Worm (Caenorhabditis elegans) whole organism, L2 larva: ENCODE measurements around the gene T27E7.4.

Experiments
- C34F6.9 ChIP-seq: fragments of 150-350 bp; optimal IDR thresholded peaks from 2 replicates; lab custom pipeline; 2014; ENCODE audit warnings: missing biosample characterization, missing genetic modification characterization
- F13H6.1 ChIP-seq: sonication (generic microtip); optimal IDR thresholded peaks from 2 replicates; lab custom pipeline; 2016; ENCODE audit warnings: missing genetic modification characterization, missing compliant biosample characterization
- R02D3.7 ChIP-seq: fragments of 150-350 bp; optimal IDR thresholded peaks from 2 replicates; lab custom pipeline; 2014; ENCODE audit warnings: missing biosample characterization, missing genetic modification characterization
- blmp-1 ChIP-seq: sonication (generic microtip); optimal IDR thresholded peaks from 2 replicates; lab custom pipeline; 2017; ENCODE audit warnings: missing genetic modification characterization, mild to moderate bottlenecking, missing compliant biosample characterization, antibody characterized with exemption, moderate library complexity; ENCODE audit not compliant: insufficient read depth
- ceh-82 ChIP-seq: fragments of 150-350 bp; optimal IDR thresholded peaks from 2 replicates; lab custom pipeline; 2014; ENCODE audit warnings: missing biosample characterization, missing genetic modification characterization
- crh-2 ChIP-seq: sonication (generic microtip); optimal IDR thresholded peaks from 2 replicates; lab custom pipeline; 2017; ENCODE audit warnings: missing biosample characterization, missing genetic modification characterization
- dmd-4 ChIP-seq: sonication (generic microtip); optimal IDR thresholded peaks from 2 replicates; lab custom pipeline; 2017; ENCODE audit warnings: missing biosample characterization, missing genetic modification characterization
- egl-27 ChIP-seq: sonication (generic microtip); optimal IDR thresholded peaks from 3 replicates; lab custom pipeline; 2017; ENCODE audit warnings: missing biosample characterization, missing genetic modification reagents, missing genetic modification characterization
- elt-1 ChIP-seq: fragments of 150-350 bp; optimal IDR thresholded peaks from 2 replicates; lab custom pipeline; 2014; ENCODE audit warnings: missing biosample characterization, missing genetic modification characterization
- gmeb-1 ChIP-seq: fragments of 150-350 bp; optimal IDR thresholded peaks from 2 replicates; lab custom pipeline; 2014; ENCODE audit warnings: missing biosample characterization, missing genetic modification characterization
- lin-11 ChIP-seq: fragments of 150-350 bp; sonication (generic microtip); optimal IDR thresholded peaks from 2 replicates; lab custom pipeline; 2014; ENCODE audit warnings: missing biosample characterization, missing genetic modification characterization, inconsistent platforms, mixed read lengths
- lin-13 ChIP-seq: fragments of 150-350 bp; optimal IDR thresholded peaks from 2 replicates; lab custom pipeline; 2014; ENCODE audit warnings: missing biosample characterization, missing genetic modification reagents, missing genetic modification characterization
- lin-39 ChIP-seq: fragments of 150-350 bp; optimal IDR thresholded peaks from 2 replicates; lab custom pipeline; 2014; ENCODE audit warnings: missing biosample characterization, missing genetic modification reagents, missing genetic modification characterization
- mdl-1 ChIP-seq, 2 experiments: fragments of 150-350 bp in 1 of 2; sonication (generic microtip) in 1 of 2; optimal IDR thresholded peaks; 2 replicates each; lab custom pipeline; 2017; ENCODE audit warnings: missing biosample characterization in 2 of 2, missing genetic modification characterization in 2 of 2
- nhr-11 ChIP-seq: fragments of 150-350 bp; optimal IDR thresholded peaks from 2 replicates; lab custom pipeline; 2014; ENCODE audit warnings: missing biosample characterization, missing genetic modification characterization
- nhr-12 ChIP-seq: fragments of 150-350 bp; optimal IDR thresholded peaks from 2 replicates; lab custom pipeline; 2014; ENCODE audit warnings: missing biosample characterization, missing genetic modification characterization
- nhr-21 ChIP-seq: fragments of 150-350 bp; optimal IDR thresholded peaks from 2 replicates; lab custom pipeline; 2014; ENCODE audit warnings: missing biosample characterization, missing genetic modification characterization
- nhr-23 ChIP-seq: fragments of 150-350 bp; optimal IDR thresholded peaks from 2 replicates; lab custom pipeline; 2014; ENCODE audit warnings: missing biosample characterization, missing genetic modification reagents, missing genetic modification characterization
- nhr-237 ChIP-seq: fragments of 150-350 bp; optimal IDR thresholded peaks from 2 replicates; lab custom pipeline; 2014; ENCODE audit warnings: missing biosample characterization, missing genetic modification characterization
- nhr-25 ChIP-seq: fragments of 150-350 bp; sonication (generic microtip); optimal IDR thresholded peaks from 3 replicates; lab custom pipeline; 2014; ENCODE audit warnings: missing biosample characterization, missing genetic modification characterization
- nhr-77 ChIP-seq: fragments of 150-350 bp; optimal IDR thresholded peaks from 2 replicates; lab custom pipeline; 2014; ENCODE audit warnings: missing biosample characterization, missing genetic modification characterization
- peb-1 ChIP-seq: fragments of 150-350 bp; optimal IDR thresholded peaks from 2 replicates; lab custom pipeline; 2014; ENCODE audit warnings: missing biosample characterization, missing genetic modification characterization
- skn-1 ChIP-seq: sonication (generic microtip); optimal IDR thresholded peaks from 2 replicates; lab custom pipeline; 2017; ENCODE audit warnings: missing biosample characterization, missing genetic modification characterization
- sma-3 ChIP-seq: sonication (generic microtip); optimal IDR thresholded peaks from 2 replicates; lab custom pipeline; 2016; ENCODE audit warnings: missing genetic modification reagents, missing genetic modification characterization, missing compliant biosample characterization
- sma-9 ChIP-seq, 2 experiments: fragments of 150-350 bp in 1 of 2; sonication (generic microtip) in 1 of 2; optimal IDR thresholded peaks; 2 replicates each; lab custom pipeline; 2014 to 2016; ENCODE audit warnings: missing genetic modification characterization in 2 of 2, mild to moderate bottlenecking in 1 of 2, missing biosample characterization in 1 of 2, missing compliant biosample characterization in 1 of 2, missing genetic modification reagents in 1 of 2, moderate library complexity in 1 of 2
- snpc-4 ChIP-seq: fragments of 150-350 bp; optimal IDR thresholded peaks from 2 replicates; lab custom pipeline; 2014; ENCODE audit warnings: missing biosample characterization, missing genetic modification characterization
- unc-39 ChIP-seq: fragments of 150-350 bp; optimal IDR thresholded peaks from 2 replicates; lab custom pipeline; 2014; ENCODE audit warnings: missing biosample characterization, missing genetic modification characterization
- unc-55 ChIP-seq: fragments of 150-350 bp; sonication (generic microtip); optimal IDR thresholded peaks from 3 replicates; lab custom pipeline; 2014; ENCODE audit warnings: missing biosample characterization, missing genetic modification reagents, missing genetic modification characterization
- unc-62 ChIP-seq: fragments of 150-350 bp; optimal IDR thresholded peaks from 2 replicates; lab custom pipeline; 2014; ENCODE audit warnings: missing biosample characterization, missing genetic modification reagents, missing genetic modification characterization
- ztf-1 ChIP-seq: fragments of 200-800 bp; sonication (Bioruptor generic); conservative IDR thresholded peaks from 2 replicates; pipeline ENCODE4 v1.3.6; 2022; ENCODE audit warnings: missing genetic modification characterization, missing compliant biosample characterization
- ztf-4 ChIP-seq: fragments of 150-350 bp; optimal IDR thresholded peaks from 2 replicates; lab custom pipeline; 2014; ENCODE audit warnings: missing biosample characterization, missing genetic modification characterization

The T27E7.4 gene

ce11 chrIV:14574282-14574869 is 39.5 kb upstream of the T27E7.4 start, which contains the start of the genes Y57G11B.3 and Y57G11B.5:
Gene Y57G11B.3, minus strand, starts transcription at chrIV:14574382.
Gene Y57G11B.5, plus strand, starts transcription at chrIV:14574819.
- TF ChIP-seq ceh-82 (tag; lab: Kevin White, UChicago), result no peak
- TF ChIP-seq unc-39, result no peak
- TF ChIP-seq ztf-1 (GFP tag; lab: Robert Waterston, UW), result no peak
- TF ChIP-seq unc-55, result no peak
- TF ChIP-seq nhr-21 (tag; lab: Kevin White, UChicago), result no peak
- no peak for TF ChIP-seq crh-2 (tag; lab: Kevin White, UChicago)
- TF ChIP-seq nhr-23, result no peak
- TF ChIP-seq F13H6.1 (tag; lab: Kevin White, UChicago), result no peak
- TF ChIP-seq R02D3.7, result no peak
- TF ChIP-seq elt-1, result no peak
- TF ChIP-seq lin-11 (tag; lab: Kevin White, UChicago), result no peak
- TF ChIP-seq egl-27 (tag; lab: Kevin White, UChicago), result no peak
- no peak for TF ChIP-seq gmeb-1 (tag; lab: Kevin White, UChicago)
- TF ChIP-seq ztf-4 (tag; lab: Kevin White, UChicago), result no peak
- TF ChIP-seq snpc-4 (tag; lab: Kevin White, UChicago), result no peak
- TF ChIP-seq sma-9 (GFP tag; optimal IDR thresholded peaks at IDR 0.05; lab: Kevin White, UChicago), result no peak
- no peak for TF ChIP-seq sma-9 (tag; optimal IDR thresholded peaks at IDR 0.05; lab: Kevin White, UChicago)
- TF ChIP-seq mdl-1 (tag; optimal IDR thresholded peaks at IDR 0.05; lab: Kevin White, UChicago), result no peak
- TF ChIP-seq unc-62 (GFP tag; lab: Kevin White, UChicago), result no peak

DNA sequence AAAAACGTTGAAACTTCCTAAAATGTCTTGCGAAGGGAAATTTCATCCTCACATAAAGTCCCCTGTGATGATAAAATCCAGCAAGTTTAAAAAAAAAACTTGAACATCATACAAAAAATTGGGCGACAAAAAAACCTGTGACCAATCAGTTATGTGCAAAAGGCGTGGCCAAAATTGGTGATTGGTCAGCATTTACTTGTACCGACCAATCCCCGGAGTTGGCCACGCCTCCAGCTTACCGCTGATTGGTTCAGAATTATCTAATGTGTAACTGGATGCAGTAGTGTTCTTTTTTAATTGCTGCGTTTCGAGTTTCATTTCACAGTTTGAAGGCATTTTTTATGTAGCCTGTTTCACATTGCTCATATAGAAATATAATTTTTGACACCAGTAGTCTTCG is 38.2 kb upstream of the T27E7.4 start:
- no peak for TF ChIP-seq lin-13

- TF ChIP-seq sma-9 (GFP tag; optimal IDR thresholded peaks at IDR 0.05; lab: Kevin White, UChicago), result no peak
- TF ChIP-seq sma-9 (tag; optimal IDR thresholded peaks at IDR 0.05; lab: Kevin White, UChicago), result no peak
- no peak for TF ChIP-seq dmd-4 (tag; lab: Kevin White, UChicago)
- no peak for TF ChIP-seq nhr-23
- TF ChIP-seq lin-11 (tag; lab: Kevin White, UChicago), result no peak
- no peak for TF ChIP-seq lin-13
- TF ChIP-seq C34F6.9 (tag; lab: Kevin White, UChicago), result no peak
- TF ChIP-seq F13H6.1 (tag; lab: Kevin White, UChicago), result no peak
- no peak for TF ChIP-seq skn-1
- TF ChIP-seq mdl-1 (tag; optimal IDR thresholded peaks at IDR 0.05; lab: Kevin White, UChicago), result no peak
- TF ChIP-seq lin-39 (tag; lab: Kevin White, UChicago), result no peak
- no peak for TF ChIP-seq R02D3.7
- no peak for TF ChIP-seq elt-1
- TF ChIP-seq nhr-237 (tag; lab: Kevin White, UChicago), result no peak
- TF ChIP-seq nhr-11 (tag; lab: Kevin White, UChicago), result no peak
- no peak for TF ChIP-seq crh-2 (tag; lab: Kevin White, UChicago)
- TF ChIP-seq ceh-82 (tag; lab: Kevin White, UChicago), result no peak
- no peak for TF ChIP-seq nhr-25 (tag; lab: Kevin White, UChicago)
These were observed 37.7 kb upstream of the T27E7.4 start, which contains the start of gene glb-34 for ce11 chrIV:14572607-14573006. Gene glb-34, minus strand, starts transcription at chrIV:14572707.

DNA sequence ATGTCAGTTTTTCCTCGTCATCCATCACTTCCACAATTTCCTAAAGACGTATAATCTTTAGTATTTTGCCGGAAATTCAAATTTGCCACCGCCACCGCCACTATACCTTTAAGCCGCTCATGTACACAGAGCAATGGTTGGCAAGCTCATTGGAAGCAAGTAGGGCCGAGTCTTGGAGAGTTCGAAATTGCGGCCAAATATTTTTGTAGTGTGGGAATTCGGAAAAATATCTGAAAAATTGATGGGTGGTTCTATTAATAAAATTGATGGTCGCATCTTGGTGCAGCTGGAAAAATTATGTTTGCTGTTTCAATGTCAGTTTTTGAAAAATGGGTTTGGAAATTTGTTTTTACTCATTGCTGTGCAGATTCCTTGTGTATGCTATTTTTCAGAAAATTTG is 36.8 kb upstream of the T27E7.4 start:
- TF ChIP-seq ceh-82 (tag; lab: Kevin White, UChicago), result no peak
- TF ChIP-seq, all 48 proteins: peak for 0

ce11 chrIV:14565062-14565461 is 30.2 kb upstream of the T27E7.4 start, which contains the start of gene Y57G11B.2:
Gene Y57G11B.2, plus strand, starts transcription at chrIV:14565362.
- TF ChIP-seq nhr-77 (tag; lab: Kevin White, UChicago) (no peak), peb-1 (tag; lab: Kevin White, UChicago) (no peak), ztf-4 (tag; lab: Kevin White, UChicago) (no peak), lin-13 (no peak), sma-9 (GFP tag; optimal IDR thresholded peaks at IDR 0.05; lab: Kevin White, UChicago) (no peak), sma-9 (tag; optimal IDR thresholded peaks at IDR 0.05; lab: Kevin White, UChicago) (no peak), nhr-12 (tag; lab: Kevin White, UChicago) (no peak), sma-3 (GFP tag; lab: Kevin White, UChicago) (no peak), R02D3.7 (no peak), F13H6.1 (tag; lab: Kevin White, UChicago) (no peak), elt-1 (no peak), ztf-1 (GFP tag; lab: Robert Waterston, UW) (no peak), blmp-1 (tag; lab: Kevin White, UChicago) (no peak)
